Worm (Caenorhabditis elegans) whole organism, mixed stage, embryonic: ENCODE measurements around the gene W05H9.2.

Experiments used
- M03D4.4 ChIP-seq: sonication (generic microtip); optimal IDR thresholded peaks from 2 replicates; lab custom pipeline; 2017; ENCODE audit warnings: mild to moderate bottlenecking, missing genetic modification characterization, missing compliant biosample characterization
- ceh-43 ChIP-seq: fragments of 200-800 bp; sonication (Bioruptor generic); optimal IDR thresholded peaks from 2 replicates; lab custom pipeline; 2018; ENCODE audit warnings: mild to moderate bottlenecking, missing genetic modification characterization, moderate library complexity, missing compliant biosample characterization
- elt-1 ChIP-seq: sonication (generic microtip); optimal IDR thresholded peaks from 2 replicates; lab custom pipeline; 2017; ENCODE audit warnings: missing genetic modification characterization, mild to moderate bottlenecking, missing compliant biosample characterization, antibody characterized with exemption, moderate library complexity, borderline replicate concordance; ENCODE audit not compliant: insufficient read depth
- flh-1 ChIP-seq: fragments of 200-800 bp; sonication (Bioruptor generic); optimal IDR thresholded peaks from 2 replicates; lab custom pipeline; 2018; ENCODE audit warnings: mild to moderate bottlenecking, missing genetic modification characterization, moderate library complexity, missing compliant biosample characterization
- hlh-1 ChIP-seq: fragments of 150-350 bp; optimal IDR thresholded peaks from 2 replicates; lab custom pipeline; 2014; ENCODE audit warnings: missing biosample characterization, missing genetic modification reagents, missing genetic modification characterization
- lsy-2 ChIP-seq: fragments of 150-350 bp; optimal IDR thresholded peaks from 2 replicates; lab custom pipeline; 2014; ENCODE audit warnings: missing biosample characterization, missing genetic modification characterization
- nhr-237 ChIP-seq: fragments of 150-350 bp; optimal IDR thresholded peaks from 2 replicates; lab custom pipeline; 2014; ENCODE audit warnings: missing biosample characterization, missing genetic modification characterization
- pha-4 ChIP-seq: fragments of 150-350 bp; optimal IDR thresholded peaks from 2 replicates; lab custom pipeline; 2018; ENCODE audit warnings: missing biosample characterization, missing genetic modification reagents, missing genetic modification characterization
- snpc-4 ChIP-seq: fragments of 150-350 bp; optimal IDR thresholded peaks from 2 replicates; lab custom pipeline; 2014; ENCODE audit warnings: missing biosample characterization, missing genetic modification characterization
- zip-8 ChIP-seq: fragments of 150-350 bp; optimal IDR thresholded peaks from 2 replicates; lab custom pipeline; 2014; ENCODE audit warnings: missing biosample characterization, missing genetic modification characterization
- ztf-11 ChIP-seq: fragments of 150-350 bp; optimal IDR thresholded peaks from 2 replicates; lab custom pipeline; 2014; ENCODE audit warnings: missing biosample characterization, missing genetic modification characterization

ce11 chrX:6292143-6292542 is 25.3 kb downstream of the W05H9.2 start:
- TF ChIP-seq ztf-11 (tag; lab: Kevin White, UChicago) (no peak), elt-1 (tag; lab: Kevin White, UChicago) (peak; percentile 47), M03D4.4 (peak; percentile 95), flh-1 (GFP tag; lab: Kevin White, UChicago) (peak; percentile 79), zip-8 (tag; lab: Kevin White, UChicago) (no peak), snpc-4 (tag; lab: Kevin White, UChicago) (no peak), nhr-237 (tag; lab: Kevin White, UChicago) (peak; percentile 32), pha-4 (tag; lab: Kevin White, UChicago) (peak; percentile 46), hlh-1 (tag; lab: Kevin White, UChicago) (peak; percentile 4), ceh-43 (GFP tag; lab: Kevin White, UChicago) (peak; percentile 90), lsy-2 (tag; lab: Kevin White, UChicago) (peak; percentile 57)
